Worm (Caenorhabditis elegans) whole organism, L4 larva: ENCODE measurements around the gene C10G8.3.

Experiments used
- nhr-25 ChIP-seq: sonication (generic microtip); optimal IDR thresholded peaks from 2 replicates; lab custom pipeline; 2017; ENCODE audit warnings: missing genetic modification characterization, mild to moderate bottlenecking, missing compliant biosample characterization, antibody characterized with exemption, moderate library complexity, borderline replicate concordance; ENCODE audit not compliant: insufficient read depth
- nhr-76 ChIP-seq: fragments of 150-350 bp; optimal IDR thresholded peaks from 2 replicates; lab custom pipeline; 2014; ENCODE audit warnings: missing biosample characterization, missing genetic modification characterization
- ztf-11 ChIP-seq: fragments of 150-350 bp; optimal IDR thresholded peaks from 2 replicates; lab custom pipeline; 2014; ENCODE audit warnings: missing biosample characterization, missing genetic modification characterization

- no peak for TF ChIP-seq nhr-76
- TF ChIP-seq ztf-11: no peak
- no peak for TF ChIP-seq nhr-25 (tag; lab: Kevin White, UChicago)
Observed at ce11 chrV:5278001-5278400, 34.6 kb upstream of the C10G8.3 start, which contains the start of gene B0238.9.
